Fruit fly (Drosophila melanogaster) whole organism, embryonic: ENCODE results near the gene Cdc7.

Source experiments
- Bgb ChIP-seq: fragments of 200-800 bp; sonication (Bioruptor generic); IDR thresholded peaks from 2 replicates; pipeline ENCODE4 v1.3.6; 2022; ENCODE audit warnings: missing biosample characterization, missing genetic modification characterization; ENCODE audit not compliant: partially characterized antibody
- CG12769 ChIP-seq: fragments of 200-800 bp; sonication (Bioruptor generic); optimal IDR thresholded peaks from 2 replicates; lab custom pipeline; 2019; ENCODE audit warnings: missing biosample characterization, mild to moderate bottlenecking, missing genetic modification characterization, moderate library complexity
- CG17385 ChIP-seq: fragments of 200-800 bp; sonication (Bioruptor generic); optimal IDR thresholded peaks from 3 replicates; lab custom pipeline; 2018; ENCODE audit warnings: missing biosample characterization, mild to moderate bottlenecking, missing genetic modification characterization
- CG2120 ChIP-seq: fragments of 200-800 bp; sonication (Bioruptor generic); optimal IDR thresholded peaks from 3 replicates; lab custom pipeline; 2016; ENCODE audit warnings: missing biosample characterization, missing genetic modification characterization
- CG2199 ChIP-seq: fragments of 200-800 bp; sonication (Bioruptor generic); IDR thresholded peaks from 3 replicates; pipeline ENCODE4 v1.3.6; 2022; ENCODE audit warnings: missing biosample characterization, missing genetic modification characterization
- CG3065 ChIP-seq: fragments of 200-800 bp; sonication (Bioruptor generic); optimal IDR thresholded peaks from 2 replicates; lab custom pipeline; 2016; ENCODE audit warnings: missing biosample characterization, missing genetic modification characterization
- CG31224 ChIP-seq: fragments of 200-800 bp; sonication (Bioruptor generic); IDR thresholded peaks from 2 replicates; pipeline ENCODE4 v1.3.6; 2022; ENCODE audit warnings: missing biosample characterization, missing genetic modification characterization
- CG34376 ChIP-seq: fragments of 200-800 bp; sonication (Bioruptor generic); optimal IDR thresholded peaks from 2 replicates; lab custom pipeline; 2018; ENCODE audit warnings: missing biosample characterization, mild to moderate bottlenecking, missing genetic modification characterization
- CG43689 ChIP-seq: fragments of 200-800 bp; sonication (Bioruptor generic); IDR thresholded peaks from 2 replicates; pipeline ENCODE4 v1.3.6; 2022; ENCODE audit warnings: missing biosample characterization, missing genetic modification characterization
- CG6272 ChIP-seq: fragments of 200-800 bp; sonication (Bioruptor generic); IDR thresholded peaks from 2 replicates; pipeline ENCODE4 v1.3.6; 2022; ENCODE audit warnings: missing biosample characterization, missing genetic modification characterization
- CG6765 ChIP-seq: fragments of 200-800 bp; sonication (Bioruptor generic); optimal IDR thresholded peaks from 3 replicates; lab custom pipeline; 2017; ENCODE audit warnings: missing biosample characterization, mild to moderate bottlenecking, missing genetic modification characterization
- CG8388 ChIP-seq: fragments of 200-800 bp; sonication (Bioruptor generic); optimal IDR thresholded peaks from 2 replicates; lab custom pipeline; 2019; ENCODE audit warnings: missing biosample characterization, mild to moderate bottlenecking, missing genetic modification characterization, moderate library complexity
- Deaf1 ChIP-seq: fragments of 200-800 bp; optimal IDR thresholded peaks from 3 replicates; lab custom pipeline; 2019; ENCODE audit warnings: missing biosample characterization, mild to moderate bottlenecking, missing genetic modification characterization, moderate library complexity
- Doc2 ChIP-seq: fragments of 200-800 bp; sonication (Bioruptor generic); IDR thresholded peaks from 2 replicates; pipeline ENCODE4 v1.3.6; 2022; ENCODE audit warnings: missing biosample characterization, missing genetic modification characterization
- Elba2 ChIP-seq: fragments of 200-800 bp; sonication (Bioruptor generic); optimal IDR thresholded peaks from 3 replicates; lab custom pipeline; 2016; ENCODE audit warnings: missing biosample characterization, missing genetic modification characterization
- HLHmδ ChIP-seq: fragments of 200-800 bp; sonication (Bioruptor generic); optimal IDR thresholded peaks from 2 replicates; lab custom pipeline; 2018; ENCODE audit warnings: missing biosample characterization, mild to moderate bottlenecking, missing genetic modification characterization, moderate library complexity
- Hand ChIP-seq: fragments of 200-800 bp; sonication (Bioruptor generic); optimal IDR thresholded peaks from 2 replicates; lab custom pipeline; 2017; ENCODE audit warnings: mild to moderate bottlenecking, missing biosample characterization, missing genetic modification reagents, missing genetic modification characterization
- Hr51 ChIP-seq, 2 experiments: fragments of 200-800 bp; sonication (Bioruptor generic); optimal IDR thresholded peaks; 2 replicates in 1 of 2; 3 replicates in 1 of 2; lab custom pipeline; 2016 to 2018; ENCODE audit warnings: missing biosample characterization in 2 of 2, missing genetic modification characterization in 2 of 2, mild to moderate bottlenecking in 1 of 2, moderate library complexity in 1 of 2
- Jarid2 ChIP-seq: fragments of 200-800 bp; sonication (Bioruptor generic); optimal IDR thresholded peaks from 3 replicates; lab custom pipeline; 2017; ENCODE audit warnings: mild to moderate bottlenecking, missing biosample characterization, missing genetic modification reagents, missing genetic modification characterization
- NFAT ChIP-seq: fragments of 200-800 bp; sonication (Bioruptor generic); IDR thresholded peaks from 2 replicates; pipeline ENCODE4 v1.3.6; 2022; ENCODE audit warnings: missing biosample characterization, missing genetic modification characterization
- Pdp1 ChIP-seq, 2 experiments: fragments of 200-800 bp; sonication (Bioruptor generic); optimal IDR thresholded peaks; 3 replicates each; lab custom pipeline; 2016; ENCODE audit warnings: missing biosample characterization in 2 of 2, missing genetic modification characterization in 2 of 2, mild to moderate bottlenecking in 1 of 2, moderate library complexity in 1 of 2
- Trl ChIP-seq, 3 experiments: fragments of >200 bp in 2 of 3; fragments of 200-800 bp in 1 of 3; sonication (Bioruptor generic) in 1 of 3; optimal IDR thresholded peaks; 2 replicates in 1 of 3; 3 replicates in 2 of 3; lab custom pipeline; 2016 to 2017; ENCODE audit warnings: missing biosample characterization in 1 of 3, missing genetic modification characterization in 1 of 3
- caup ChIP-seq: fragments of 200-800 bp; sonication (Bioruptor generic); optimal IDR thresholded peaks from 3 replicates; lab custom pipeline; 2017; ENCODE audit warnings: missing biosample characterization, mild to moderate bottlenecking, missing genetic modification characterization, moderate library complexity; ENCODE audit not compliant: severe bottlenecking
- cg ChIP-seq: fragments of 200-800 bp; sonication (Bioruptor generic); optimal IDR thresholded peaks from 3 replicates; lab custom pipeline; 2019; ENCODE audit warnings: missing biosample characterization, mild to moderate bottlenecking, missing genetic modification characterization, moderate library complexity
- dysf ChIP-seq: fragments of 200-800 bp; sonication (Bioruptor generic); IDR thresholded peaks from 3 replicates; pipeline ENCODE4 v1.3.6; 2022; ENCODE audit warnings: missing biosample characterization, missing genetic modification characterization
- exex ChIP-seq: fragments of 200-800 bp; sonication (Bioruptor generic); optimal IDR thresholded peaks from 4 replicates; lab custom pipeline; 2018; ENCODE audit warnings: missing biosample characterization, mild to moderate bottlenecking, missing genetic modification characterization, moderate library complexity
- grn ChIP-seq: fragments of 200-800 bp; sonication (Bioruptor generic); optimal IDR thresholded peaks from 3 replicates; lab custom pipeline; 2017; ENCODE audit warnings: missing biosample characterization, missing genetic modification characterization
- gro ChIP-seq: fragments of 200-800 bp; sonication (Bioruptor generic); optimal IDR thresholded peaks from 2 replicates; lab custom pipeline; 2016; ENCODE audit warnings: missing biosample characterization, missing genetic modification characterization
- hbn ChIP-seq: fragments of 200-800 bp; sonication (Bioruptor generic); IDR thresholded peaks from 2 replicates; pipeline ENCODE4 v1.3.6; 2022; ENCODE audit warnings: missing biosample characterization, missing genetic modification characterization; ENCODE audit not compliant: partially characterized antibody
- insv ChIP-seq, 2 experiments: fragments of 200-800 bp; sonication (Bioruptor generic); optimal IDR thresholded peaks; 3 replicates each; lab custom pipeline; 2016 to 2018; ENCODE audit warnings: missing biosample characterization in 2 of 2, missing genetic modification characterization in 2 of 2
- ken ChIP-seq: fragments of 200-800 bp; sonication (Bioruptor generic); IDR thresholded peaks from 3 replicates; pipeline ENCODE4 v1.3.6; 2022; ENCODE audit warnings: missing biosample characterization, missing genetic modification characterization
- lov ChIP-seq, 2 experiments: fragments of 200-800 bp in 1 of 2; fragments of >200 bp in 1 of 2; sonication (Bioruptor generic) in 1 of 2; IDR thresholded peaks in 1 of 2; optimal IDR thresholded peaks in 1 of 2; 2 replicates in 1 of 2; 3 replicates in 1 of 2; pipeline versions ENCODE4 v1.3.6 to Lab custom; 2017 to 2022; ENCODE audit warnings: missing biosample characterization in 1 of 2, missing genetic modification characterization in 1 of 2
- mirr ChIP-seq: fragments of 200-800 bp; sonication (Bioruptor generic); optimal IDR thresholded peaks from 3 replicates; lab custom pipeline; 2018; ENCODE audit warnings: missing biosample characterization, mild to moderate bottlenecking, missing genetic modification characterization
- nerfin-2 ChIP-seq: fragments of 200-800 bp; sonication (Bioruptor generic); IDR thresholded peaks from 2 replicates; pipeline ENCODE4 v1.3.6; 2022; ENCODE audit warnings: missing biosample characterization, missing genetic modification characterization; ENCODE audit not compliant: partially characterized antibody
- oc ChIP-seq: fragments of 200-800 bp; sonication (Bioruptor generic); optimal IDR thresholded peaks from 2 replicates; lab custom pipeline; 2018; ENCODE audit warnings: missing biosample characterization, mild to moderate bottlenecking, missing genetic modification characterization, moderate library complexity
- p53 ChIP-seq: fragments of 200-800 bp; sonication (Bioruptor generic); optimal IDR thresholded peaks from 2 replicates; lab custom pipeline; 2016; ENCODE audit warnings: missing biosample characterization, missing genetic modification characterization
- sqz ChIP-seq: fragments of 200-800 bp; sonication (Bioruptor generic); optimal IDR thresholded peaks from 3 replicates; lab custom pipeline; 2018; ENCODE audit warnings: missing biosample characterization, mild to moderate bottlenecking, missing genetic modification characterization
- stwl ChIP-seq: fragments of 200-800 bp; sonication (Bioruptor generic); optimal IDR thresholded peaks from 3 replicates; lab custom pipeline; 2018; ENCODE audit warnings: missing biosample characterization, mild to moderate bottlenecking, missing genetic modification characterization, moderate library complexity
- usp ChIP-seq: fragments of >200 bp; optimal IDR thresholded peaks from 2 replicates; lab custom pipeline; 2017; ENCODE audit warnings: missing biosample characterization, missing genetic modification characterization
- zen ChIP-seq: fragments of 200-800 bp; sonication (Bioruptor generic); optimal IDR thresholded peaks from 3 replicates; lab custom pipeline; 2018; ENCODE audit warnings: missing biosample characterization, mild to moderate bottlenecking, missing genetic modification characterization, moderate library complexity

Gene Cdc7

DNA sequence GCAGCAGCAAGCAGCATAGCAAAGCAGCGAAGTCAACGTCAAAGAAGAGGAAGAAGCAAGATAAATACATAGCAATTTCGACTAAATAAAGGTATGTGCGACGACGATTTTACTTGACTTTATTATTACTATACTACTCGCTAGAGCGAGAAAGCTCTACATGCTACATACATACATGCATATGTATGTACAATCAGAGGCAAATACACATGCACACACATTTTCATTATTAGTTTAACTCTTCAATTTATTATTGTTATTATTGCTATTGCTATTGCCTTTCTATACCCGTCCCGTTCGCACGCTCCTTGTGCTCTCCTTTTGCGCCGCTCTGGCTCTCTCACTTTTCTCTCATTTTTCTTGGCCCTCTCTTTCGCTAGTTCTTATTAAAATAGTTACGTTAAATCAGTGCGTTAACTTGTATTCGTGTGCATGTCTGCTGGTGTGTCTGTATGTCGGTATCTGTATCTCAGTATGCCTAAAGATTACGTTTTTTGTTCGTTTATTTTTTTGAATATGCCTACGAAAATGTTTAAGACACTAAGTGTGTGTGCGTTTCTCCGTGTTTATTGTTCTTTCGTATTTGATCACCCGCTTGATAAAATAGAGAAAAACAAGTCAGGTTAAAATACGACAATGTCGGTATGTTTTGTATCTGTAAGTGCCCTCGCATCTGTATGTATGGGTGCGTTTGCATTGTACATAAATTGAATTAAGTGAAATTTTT, 46.1 kb downstream of the Cdc7 start (continued):
- TF ChIP-seq mirr (GFP tag; lab: Kevin White, UChicago): peak; percentile 89
- TF ChIP-seq HLHmδ (GFP tag; lab: Kevin White, UChicago): no peak
- no peak for TF ChIP-seq lov (optimal IDR thresholded peaks at IDR 0.05; lab: Kevin White, UChicago)
- no peak for TF ChIP-seq lov (GFP tag; IDR thresholded peaks at IDR 0.05; lab: Robert Waterston, UW)
- TF ChIP-seq CG3065 (GFP tag; lab: Kevin White, UChicago): no peak
- TF ChIP-seq stwl (tag; lab: Kevin White, UChicago): no peak
- TF ChIP-seq cg: peak; percentile 75
- peak; percentile 86 for TF ChIP-seq CG17385 (GFP tag; lab: Kevin White, UChicago)
- TF ChIP-seq ken (GFP tag; lab: Robert Waterston, UW): no peak
- peak; percentile 81 for TF ChIP-seq exex (tag; lab: Kevin White, UChicago)
- peak; percentile 79 to 93 for TF ChIP-seq Trl (optimal IDR thresholded peaks at IDR 0.05; lab: Kevin White, UChicago)
- TF ChIP-seq Trl (GFP tag; optimal IDR thresholded peaks at IDR 0.05; lab: Kevin White, UChicago): no peak
- peak; percentile 62 for TF ChIP-seq CG34376 (GFP tag; lab: Kevin White, UChicago)
- TF ChIP-seq sqz: peak; percentile 4
- peak; percentile 81 for TF ChIP-seq grn (GFP tag; lab: Kevin White, UChicago)
- no peak for TF ChIP-seq CG31224 (GFP tag; lab: Robert Waterston, UW)
- peak; percentile 28 for TF ChIP-seq caup (GFP tag; lab: Kevin White, UChicago)
- TF ChIP-seq dysf (GFP tag; lab: Robert Waterston, UW): no peak
- TF ChIP-seq CG6272: no peak
- peak; percentile 6 for TF ChIP-seq gro (GFP tag; lab: Kevin White, UChicago)
- peak; percentile 45; the same call in 1 of the 3 replicates for TF ChIP-seq CG2199 (GFP tag; lab: Robert Waterston, UW)
- no peak for TF ChIP-seq CG6765 (GFP tag; lab: Kevin White, UChicago)
- no peak for TF ChIP-seq CG8388 (GFP tag; lab: Kevin White, UChicago)
- TF ChIP-seq usp (GFP tag; lab: Kevin White, UChicago): no peak
- no peak for TF ChIP-seq oc (tag; lab: Kevin White, UChicago)
- peak; percentile 20 for TF ChIP-seq CG12769 (tag; lab: Kevin White, UChicago)
- TF ChIP-seq NFAT (GFP tag; lab: Robert Waterston, UW): no peak
- TF ChIP-seq Hand (GFP tag; lab: Kevin White, UChicago): no peak
- no peak for TF ChIP-seq Hr51 (GFP tag; optimal IDR thresholded peaks at IDR 0.05; lab: Kevin White, UChicago)
- TF ChIP-seq Jarid2: no peak
- no peak for TF ChIP-seq Bgb (GFP tag; lab: Robert Waterston, UW)
- TF ChIP-seq Deaf1: peak; percentile 24
- TF ChIP-seq CG2120: no peak
- TF ChIP-seq CG43689 (GFP tag; lab: Robert Waterston, UW): no peak
- TF ChIP-seq, all 482 proteins: peak for 42

DNA sequence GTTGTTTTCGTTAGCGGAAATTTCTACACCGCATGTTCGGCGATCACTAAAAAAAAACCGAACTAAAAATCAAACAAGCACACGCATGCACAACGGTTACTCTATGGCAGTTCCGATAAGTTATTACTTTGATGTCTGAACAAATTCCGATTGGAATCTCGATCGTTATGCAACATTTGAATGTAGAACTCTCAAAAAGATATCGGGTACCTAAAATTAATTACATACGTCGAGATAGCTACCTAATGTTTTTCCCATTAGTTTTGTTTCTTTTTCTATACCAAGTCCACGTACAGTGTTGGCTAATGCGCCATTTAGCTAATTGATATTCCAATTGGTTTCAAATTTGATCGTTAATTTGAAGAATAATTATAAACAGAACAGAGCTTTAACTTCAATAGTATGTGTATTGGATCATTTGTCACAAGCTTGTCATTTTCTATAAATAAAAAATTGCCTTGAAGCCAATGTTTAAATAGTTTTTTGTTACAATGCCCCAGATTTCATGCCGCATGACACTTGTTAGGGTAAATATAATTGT, 46.7 kb downstream of the Cdc7 start:
- no peak for TF ChIP-seq nerfin-2 (GFP tag; lab: Robert Waterston, UW)
- TF ChIP-seq p53 (GFP tag; lab: Kevin White, UChicago): peak; percentile 58
- peak in 1 of 2 experiments; percentile 86 for TF ChIP-seq Pdp1 (GFP tag; optimal IDR thresholded peaks at IDR 0.05; lab: Kevin White, UChicago)
- TF ChIP-seq zen (tag; lab: Kevin White, UChicago): peak; percentile 4
- TF ChIP-seq Elba2 (GFP tag; lab: Kevin White, UChicago): peak; percentile 86
- peak; percentile 30 for TF ChIP-seq grn (GFP tag; lab: Kevin White, UChicago)
- TF ChIP-seq Doc2: no peak
- TF ChIP-seq hbn (GFP tag; lab: Robert Waterston, UW): no peak
- TF ChIP-seq insv (GFP tag; optimal IDR thresholded peaks at IDR 0.05; lab: Kevin White, UChicago): peak in 1 of 2 experiments; percentile 89
